Worm (Caenorhabditis elegans) whole organism, late embryonic: ENCODE results near the gene lgl-1.

Source experiments
- K02D7.2 ChIP-seq: sonication (generic microtip); optimal IDR thresholded peaks from 2 replicates; lab custom pipeline; 2017; ENCODE audit warnings: mild to moderate bottlenecking, missing genetic modification characterization, missing compliant biosample characterization
- ceh-31 ChIP-seq: sonication (generic microtip); optimal IDR thresholded peaks from 2 replicates; lab custom pipeline; 2016; ENCODE audit warnings: missing genetic modification characterization, missing compliant biosample characterization
- elt-2 ChIP-seq: sonication (generic microtip); optimal IDR thresholded peaks from 2 replicates; lab custom pipeline; 2016; ENCODE audit warnings: missing genetic modification reagents, missing genetic modification characterization, missing compliant biosample characterization
- fkh-10 ChIP-seq: fragments of 150-350 bp; optimal IDR thresholded peaks from 2 replicates; lab custom pipeline; 2014; ENCODE audit warnings: missing biosample characterization, missing genetic modification reagents, missing genetic modification characterization
- fkh-6 ChIP-seq: sonication (generic microtip); optimal IDR thresholded peaks from 2 replicates; lab custom pipeline; 2016; ENCODE audit warnings: missing genetic modification characterization, missing compliant biosample characterization
- lim-6 ChIP-seq: sonication (generic microtip); optimal IDR thresholded peaks from 2 replicates; lab custom pipeline; 2016; ENCODE audit warnings: missing genetic modification characterization, missing compliant biosample characterization
- mec-3 ChIP-seq: sonication (generic microtip); optimal IDR thresholded peaks from 2 replicates; lab custom pipeline; 2016; ENCODE audit warnings: borderline replicate concordance, missing genetic modification characterization, missing compliant biosample characterization
- npax-4 ChIP-seq: sonication (generic microtip); optimal IDR thresholded peaks from 2 replicates; lab custom pipeline; 2016; ENCODE audit warnings: missing genetic modification characterization, missing compliant biosample characterization
- pag-3 ChIP-seq: sonication (generic microtip); optimal IDR thresholded peaks from 2 replicates; lab custom pipeline; 2016; ENCODE audit warnings: missing compliant biosample characterization, missing genetic modification characterization, borderline replicate concordance
- sdc-2 ChIP-seq: sonication (generic microtip); optimal IDR thresholded peaks from 2 replicates; lab custom pipeline; 2016; ENCODE audit warnings: missing genotype, missing genetic modification characterization, missing compliant biosample characterization
- syd-9 ChIP-seq: sonication (generic microtip); optimal IDR thresholded peaks from 2 replicates; lab custom pipeline; 2016; ENCODE audit warnings: mild to moderate bottlenecking, missing genetic modification characterization, moderate library complexity, missing compliant biosample characterization
- tbx-2 ChIP-seq: sonication (generic microtip); optimal IDR thresholded peaks from 2 replicates; lab custom pipeline; 2016; ENCODE audit warnings: missing genetic modification characterization, missing compliant biosample characterization
- unc-86 ChIP-seq: sonication (generic microtip); optimal IDR thresholded peaks from 2 replicates; lab custom pipeline; 2016; ENCODE audit warnings: missing genetic modification characterization, missing compliant biosample characterization

DNA sequence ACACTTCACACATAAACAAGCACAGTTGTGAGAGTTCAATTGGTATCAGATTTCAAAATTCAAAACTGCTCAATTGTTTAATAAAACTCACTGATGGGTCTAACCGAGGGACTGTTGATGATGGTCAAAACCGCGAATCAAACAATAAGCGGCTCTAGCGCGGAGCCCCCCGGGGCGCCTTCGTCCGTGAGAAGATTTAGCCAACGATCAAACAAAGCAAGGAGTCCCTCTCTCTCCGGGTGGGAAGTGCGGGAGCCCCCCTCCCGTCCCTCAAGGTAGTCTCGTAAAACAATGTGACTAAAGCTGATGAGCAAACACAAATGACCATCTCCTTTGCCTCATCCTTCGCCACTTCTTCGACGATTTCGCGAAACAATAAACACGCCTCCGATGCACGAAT, 13.2 kb downstream of the lgl-1 start:
- no peak for TF ChIP-seq fkh-10 (GFP tag; lab: Kevin White, UChicago)
- TF ChIP-seq npax-4 (tag; lab: Kevin White, UChicago) = no peak
- no peak for TF ChIP-seq elt-2
- TF ChIP-seq fkh-6 (tag; lab: Kevin White, UChicago) = no peak
- no peak for TF ChIP-seq lim-6 (tag; lab: Kevin White, UChicago)
- no peak for TF ChIP-seq tbx-2 (tag; lab: Kevin White, UChicago)
- TF ChIP-seq ceh-31 = no peak
- no peak for TF ChIP-seq unc-86 (tag; lab: Kevin White, UChicago)
- no peak for TF ChIP-seq pag-3
- TF ChIP-seq mec-3 = no peak
- no peak for TF ChIP-seq K02D7.2 (tag; lab: Kevin White, UChicago)
- no peak for TF ChIP-seq sdc-2 (tag; lab: Kevin White, UChicago)
- TF ChIP-seq syd-9 (tag; lab: Kevin White, UChicago) = no peak
